Worm (Caenorhabditis elegans) whole organism, young adult: ENCODE data around the gene ceh-10.

ENCODE experiments used
- C06A6.2 ChIP-seq: fragments of 200-800 bp; sonication (Bioruptor generic); conservative IDR thresholded peaks from 2 replicates; pipeline ENCODE4 v1.3.6; 2022; ENCODE audit warnings: missing genetic modification characterization, missing compliant biosample characterization
- C17E4.6 ChIP-seq: fragments of 200-800 bp; sonication (Bioruptor generic); IDR thresholded peaks from 2 replicates; pipeline ENCODE4 v1.3.6; 2022; ENCODE audit warnings: missing genetic modification reagents, missing genetic modification characterization, missing compliant biosample characterization
- D2030.7 ChIP-seq: fragments of 200-800 bp; sonication (Bioruptor generic); IDR thresholded peaks from 2 replicates; pipeline ENCODE4 v1.3.6; 2022; ENCODE audit warnings: missing genetic modification reagents, missing genetic modification characterization, missing compliant biosample characterization
- F23B12.7 ChIP-seq: sonication (generic microtip); optimal IDR thresholded peaks from 2 replicates; lab custom pipeline; 2017; ENCODE audit warnings: missing genetic modification characterization, mild to moderate bottlenecking, missing compliant biosample characterization, antibody characterized with exemption, moderate library complexity; ENCODE audit not compliant: insufficient read depth
- F33H1.4 ChIP-seq: fragments of 200-800 bp; sonication (Bioruptor generic); IDR thresholded peaks from 2 replicates; pipeline ENCODE4 v1.3.6; 2022; ENCODE audit warnings: missing genetic modification reagents, missing genetic modification characterization, missing compliant biosample characterization
- F49E8.2 ChIP-seq: sonication (generic microtip); optimal IDR thresholded peaks from 3 replicates; lab custom pipeline; 2017; ENCODE audit warnings: missing genetic modification characterization, mild to moderate bottlenecking, missing compliant biosample characterization, antibody characterized with exemption, moderate library complexity; ENCODE audit not compliant: insufficient read depth
- F55B11.4 ChIP-seq: sonication (generic microtip); optimal IDR thresholded peaks from 2 replicates; lab custom pipeline; 2016; ENCODE audit warnings: missing compliant biosample characterization, missing genetic modification characterization, borderline replicate concordance; ENCODE audit not compliant: insufficient read depth
- T07F8.4 ChIP-seq: sonication (generic microtip); optimal IDR thresholded peaks from 2 replicates; lab custom pipeline; 2016; ENCODE audit warnings: mild to moderate bottlenecking, missing genetic modification characterization, moderate library complexity, missing compliant biosample characterization
- Y56A3A.18 ChIP-seq: fragments of 200-800 bp; sonication (Bioruptor generic); IDR thresholded peaks from 2 replicates; pipeline ENCODE4 v1.3.6; 2022; ENCODE audit warnings: missing genetic modification reagents, missing genetic modification characterization, missing compliant biosample characterization
- Y67H2A.10 ChIP-seq: fragments of 200-800 bp; sonication (Bioruptor generic); conservative IDR thresholded peaks from 2 replicates; pipeline ENCODE4 v1.3.6; 2022; ENCODE audit warnings: missing genetic modification reagents, missing genetic modification characterization, missing compliant biosample characterization
- akir-1 ChIP-seq: fragments of 200-800 bp; sonication (Bioruptor generic); optimal IDR thresholded peaks from 2 replicates; lab custom pipeline; 2018; ENCODE audit warnings: mild to moderate bottlenecking, missing genetic modification characterization, moderate library complexity, missing compliant biosample characterization
- ama-1 ChIP-seq, 3 experiments: fragments of 150-350 bp in 1 of 3; sonication (generic microtip) in 2 of 3; optimal IDR thresholded peaks; 2 replicates each; lab custom pipeline; 2014 to 2018; ENCODE audit warnings: missing biosample characterization in 2 of 3, missing genetic modification characterization in 2 of 3, missing genetic modification reagents in 2 of 3
- aptf-3 ChIP-seq: fragments of 200-800 bp; sonication (Bioruptor generic); IDR thresholded peaks from 2 replicates; pipeline ENCODE4 v1.3.6; 2022; ENCODE audit warnings: missing genetic modification characterization, missing compliant biosample characterization
- atf-7 ChIP-seq: sonication (generic microtip); optimal IDR thresholded peaks from 2 replicates; lab custom pipeline; 2017; ENCODE audit warnings: mild to moderate bottlenecking, missing genetic modification characterization, missing compliant biosample characterization
- athp-1 ChIP-seq: sonication (generic microtip); optimal IDR thresholded peaks from 2 replicates; lab custom pipeline; 2017; ENCODE audit warnings: mild to moderate bottlenecking, missing genetic modification characterization, missing compliant biosample characterization
- attf-3 ChIP-seq: fragments of 200-800 bp; sonication (Bioruptor generic); conservative IDR thresholded peaks from 2 replicates; pipeline ENCODE4 v1.3.6; 2022; ENCODE audit warnings: missing genetic modification reagents, missing genetic modification characterization, missing compliant biosample characterization
- ceh-100 ChIP-seq: fragments of 200-800 bp; sonication (Bioruptor generic); IDR thresholded peaks from 2 replicates; pipeline ENCODE4 v1.3.6; 2022; ENCODE audit warnings: missing genetic modification reagents, missing genetic modification characterization, missing compliant biosample characterization
- ceh-40 ChIP-seq: fragments of 200-800 bp; sonication (Bioruptor generic); IDR thresholded peaks from 2 replicates; pipeline ENCODE4 v1.3.6; 2022; ENCODE audit warnings: missing genetic modification characterization, missing compliant biosample characterization
- ceh-79 ChIP-seq: sonication (generic microtip); optimal IDR thresholded peaks from 2 replicates; lab custom pipeline; 2017; ENCODE audit warnings: mild to moderate bottlenecking, missing genetic modification characterization, missing compliant biosample characterization
- chd-7 ChIP-seq: sonication (generic microtip); optimal IDR thresholded peaks from 2 replicates; lab custom pipeline; 2016; ENCODE audit warnings: mild to moderate bottlenecking, missing genetic modification characterization, moderate library complexity, missing compliant biosample characterization
- die-1 ChIP-seq: sonication (generic microtip); optimal IDR thresholded peaks from 2 replicates; lab custom pipeline; 2016; ENCODE audit warnings: missing genotype, mild to moderate bottlenecking, missing genetic modification characterization, missing compliant biosample characterization
- dox-1 ChIP-seq: fragments of 200-800 bp; sonication (Bioruptor generic); IDR thresholded peaks from 2 replicates; pipeline ENCODE4 v1.3.6; 2022; ENCODE audit warnings: missing genetic modification reagents, missing genetic modification characterization, missing compliant biosample characterization
- efl-1 ChIP-seq: fragments of 150-350 bp; optimal IDR thresholded peaks from 2 replicates; lab custom pipeline; 2014; ENCODE audit warnings: missing biosample characterization, missing genetic modification reagents, missing genetic modification characterization
- hlh-26 ChIP-seq: fragments of 200-800 bp; sonication (Bioruptor generic); conservative IDR thresholded peaks from 2 replicates; pipeline ENCODE4 v1.3.6; 2022; ENCODE audit warnings: missing genetic modification reagents, missing genetic modification characterization, missing compliant biosample characterization
- hmg-20 ChIP-seq: fragments of 200-800 bp; sonication (Bioruptor generic); IDR thresholded peaks from 2 replicates; pipeline ENCODE4 v1.3.6; 2022; ENCODE audit warnings: missing genetic modification reagents, missing genetic modification characterization, missing compliant biosample characterization
- lin-26 ChIP-seq: fragments of 200-800 bp; sonication (Bioruptor generic); IDR thresholded peaks from 2 replicates; pipeline ENCODE4 v1.3.6; 2022; ENCODE audit warnings: missing genetic modification reagents, missing genetic modification characterization, missing compliant biosample characterization
- lin-35 ChIP-seq, 3 experiments: fragments of 150-350 bp in 2 of 3; sonication (generic microtip) in 1 of 3; optimal IDR thresholded peaks; 2 replicates each; lab custom pipeline; 2014 to 2018; ENCODE audit warnings: missing biosample characterization in 3 of 3, missing genetic modification characterization in 3 of 3, missing genetic modification reagents in 3 of 3
- lin-40 ChIP-seq: sonication (generic microtip); optimal IDR thresholded peaks from 2 replicates; lab custom pipeline; 2016; ENCODE audit warnings: missing genetic modification characterization, mild to moderate bottlenecking, missing compliant biosample characterization, missing genotype, missing genetic modification reagents
- madf-6 ChIP-seq: fragments of 200-800 bp; sonication (Bioruptor generic); IDR thresholded peaks from 2 replicates; pipeline ENCODE4 v1.3.6; 2022; ENCODE audit warnings: missing genetic modification reagents, missing genetic modification characterization, missing compliant biosample characterization
- madf-8 ChIP-seq: fragments of 200-800 bp; sonication (Bioruptor generic); conservative IDR thresholded peaks from 2 replicates; pipeline ENCODE4 v1.3.6; 2022; ENCODE audit warnings: missing genetic modification reagents, missing genetic modification characterization, missing compliant biosample characterization
- mxl-1 ChIP-seq: sonication (generic microtip); optimal IDR thresholded peaks from 2 replicates; lab custom pipeline; 2016; ENCODE audit warnings: missing genetic modification characterization, missing compliant biosample characterization
- nfyb-1 ChIP-seq: fragments of 200-800 bp; sonication (Bioruptor generic); IDR thresholded peaks from 2 replicates; pipeline ENCODE4 v1.3.6; 2022; ENCODE audit warnings: missing genetic modification reagents, missing genetic modification characterization, missing compliant biosample characterization
- nhr-80 ChIP-seq: sonication (generic microtip); optimal IDR thresholded peaks from 2 replicates; lab custom pipeline; 2016; ENCODE audit warnings: missing genetic modification characterization, missing compliant biosample characterization
- rcor-1 ChIP-seq: fragments of 200-800 bp; sonication (Bioruptor generic); IDR thresholded peaks from 2 replicates; pipeline ENCODE4 v1.3.6; 2022; ENCODE audit warnings: missing genetic modification reagents, missing genetic modification characterization, missing compliant biosample characterization
- rpc-1 ChIP-seq, 2 experiments: fragments of 150-350 bp in 1 of 2; sonication (generic microtip) in 1 of 2; optimal IDR thresholded peaks; 2 replicates each; lab custom pipeline; 2014 to 2018; ENCODE audit warnings: missing biosample characterization in 1 of 2, missing genetic modification characterization in 1 of 2, missing genetic modification reagents in 1 of 2, missing genotype in 1 of 2
- snpc-1.1 ChIP-seq: sonication (generic microtip); optimal IDR thresholded peaks from 2 replicates; lab custom pipeline; 2017; ENCODE audit warnings: missing genetic modification characterization, mild to moderate bottlenecking, missing compliant biosample characterization, antibody characterized with exemption, moderate library complexity, missing genotype, missing genetic modification reagents; ENCODE audit not compliant: insufficient read depth
- snpc-3.4 ChIP-seq: sonication (generic microtip); optimal IDR thresholded peaks from 2 replicates; lab custom pipeline; 2017; ENCODE audit warnings: missing genetic modification characterization, mild to moderate bottlenecking, missing compliant biosample characterization, antibody characterized with exemption, moderate library complexity, missing genotype, missing genetic modification reagents
- snpc-4 ChIP-seq, 5 experiments: fragments of 150-350 bp in 1 of 5; sonication (generic microtip) in 4 of 5; optimal IDR thresholded peaks; 2 replicates each; lab custom pipeline; 2014 to 2018; ENCODE audit warnings: missing genetic modification characterization in 5 of 5, missing biosample characterization in 3 of 5, antibody characterized with exemption in 2 of 5, mild to moderate bottlenecking in 2 of 5, missing compliant biosample characterization in 2 of 5, missing genotype in 2 of 5, moderate library complexity in 2 of 5, missing genetic modification reagents in 1 of 5
- tbp1 ChIP-seq: fragments of 200-800 bp; sonication (Bioruptor generic); optimal IDR thresholded peaks from 2 replicates; lab custom pipeline; 2018; ENCODE audit warnings: mild to moderate bottlenecking, missing genetic modification characterization, missing compliant biosample characterization
- tbx-9 ChIP-seq: sonication (generic microtip); optimal IDR thresholded peaks from 2 replicates; lab custom pipeline; 2016; ENCODE audit warnings: borderline replicate concordance, missing genetic modification characterization, inconsistent platforms, missing compliant biosample characterization
- xnd-1 ChIP-seq: sonication (generic microtip); optimal IDR thresholded peaks from 2 replicates; lab custom pipeline; 2016; ENCODE audit warnings: missing genotype, missing genetic modification reagents, missing genetic modification characterization, missing compliant biosample characterization
- ztf-18 ChIP-seq: sonication (generic microtip); optimal IDR thresholded peaks from 2 replicates; lab custom pipeline; 2016; ENCODE audit warnings: missing genotype, mild to moderate bottlenecking, missing genetic modification characterization, missing compliant biosample characterization
- ztf-22 ChIP-seq: fragments of 200-800 bp; sonication (Bioruptor generic); optimal IDR thresholded peaks from 2 replicates; lab custom pipeline; 2018; ENCODE audit warnings: mild to moderate bottlenecking, missing genetic modification characterization, moderate library complexity, missing compliant biosample characterization
- ztf-25 ChIP-seq: fragments of 200-800 bp; sonication (Bioruptor generic); IDR thresholded peaks from 2 replicates; pipeline ENCODE4 v1.3.6; 2022; ENCODE audit warnings: missing genetic modification reagents, missing genetic modification characterization, missing compliant biosample characterization
- ztf-28 ChIP-seq: fragments of 200-800 bp; sonication (Bioruptor generic); IDR thresholded peaks from 2 replicates; pipeline ENCODE4 v1.3.6; 2022; ENCODE audit warnings: missing genetic modification reagents, missing genetic modification characterization, missing compliant biosample characterization
- ztf-6 ChIP-seq: fragments of 200-800 bp; sonication (Bioruptor generic); IDR thresholded peaks from 2 replicates; pipeline ENCODE4 v1.3.6; 2022; ENCODE audit warnings: missing genetic modification reagents, missing genetic modification characterization, missing compliant biosample characterization

ceh-10 gene

ce11 chrIII:5761886-5762285, 37.0 kb upstream of the ceh-10 start (continued):
- TF ChIP-seq T07F8.4 (tag; lab: Kevin White, UChicago) (peak; percentile 51), hmg-20 (GFP tag; lab: Robert Waterston, UW) (no peak), tbx-9 (no peak), C06A6.2 (GFP tag; lab: Robert Waterston, UW) (no peak; the same call in 1 of the 2 replicates), ceh-100 (GFP tag; lab: Robert Waterston, UW) (no peak), atf-7 (tag; lab: Kevin White, UChicago) (peak; percentile 29), ztf-28 (no peak), Y67H2A.10 (no peak), nhr-80 (peak; percentile 17), tbp1 (GFP tag; lab: Kevin White, UChicago) (peak; percentile 90), xnd-1 (tag; lab: Kevin White, UChicago) (no peak), madf-8 (GFP tag; lab: Robert Waterston, UW) (no peak), lin-35 (GFP tag; optimal IDR thresholded peaks at IDR 0.05; lab: Kevin White, UChicago) (no peak), lin-40 (tag; lab: Kevin White, UChicago) (no peak), die-1 (tag; lab: Kevin White, UChicago) (peak; percentile 58), nfyb-1 (GFP tag; lab: Robert Waterston, UW) (peak; percentile 68), rcor-1 (GFP tag; lab: Robert Waterston, UW) (0 out of 2 replicates have a peak, but pooled peaks have one; percentile 19), F49E8.2 (tag; lab: Kevin White, UChicago) (peak; percentile 65), ceh-40 (0 out of 2 replicates have a peak, but pooled peaks have one; percentile 50), C17E4.6 (GFP tag; lab: Robert Waterston, UW) (no peak), hlh-26 (GFP tag; lab: Robert Waterston, UW) (no peak), dox-1 (GFP tag; lab: Robert Waterston, UW) (peak; percentile 55), snpc-3.4 (peak; percentile 64), ztf-22 (no peak), F23B12.7 (tag; lab: Kevin White, UChicago) (peak; percentile 80), ceh-79 (no peak), lin-26 (GFP tag; lab: Robert Waterston, UW) (peak; percentile 92), madf-6 (GFP tag; lab: Robert Waterston, UW) (peak; percentile 61), snpc-1.1 (tag; lab: Kevin White, UChicago) (peak; percentile 7), athp-1 (tag; lab: Kevin White, UChicago) (peak; percentile 39), Y56A3A.18 (GFP tag; lab: Robert Waterston, UW) (0 out of 2 replicates have a peak, but pooled peaks have one; percentile 44), ztf-18 (tag; lab: Kevin White, UChicago) (peak; percentile 70), aptf-3 (GFP tag; lab: Robert Waterston, UW) (0 out of 2 replicates have a peak, but pooled peaks have one; percentile 14), rpc-1 (optimal IDR thresholded peaks at IDR 0.05; lab: Kevin White, UChicago) (peak; percentile 77), rpc-1 (tag; optimal IDR thresholded peaks at IDR 0.05; lab: Kevin White, UChicago) (peak; percentile 87), efl-1 (GFP tag; lab: Kevin White, UChicago) (no peak), snpc-4 (GFP tag; optimal IDR thresholded peaks at IDR 0.05; lab: Kevin White, UChicago) (peak; percentile 44), snpc-4 (tag; optimal IDR thresholded peaks at IDR 0.05; lab: Kevin White, UChicago) (peak in 3 of 4 experiments; percentile 43 to 54 (median 52)), mxl-1 (tag; lab: Kevin White, UChicago) (no peak), ztf-6 (GFP tag; lab: Robert Waterston, UW) (no peak), F55B11.4 (tag; lab: Kevin White, UChicago) (no peak), F33H1.4 (peak; percentile 42), D2030.7 (peak; percentile 71; the same call in 1 of the 2 replicates), attf-3 (0 out of 2 replicates have a peak, but pooled peaks have one; percentile 24), ama-1 (optimal IDR thresholded peaks at IDR 0.05; lab: Kevin White, UChicago) (no peak), ama-1 (GFP tag; optimal IDR thresholded peaks at IDR 0.05; lab: Kevin White, UChicago) (peak in 1 of 2 experiments; percentile 48), akir-1 (GFP tag; lab: Kevin White, UChicago) (no peak), chd-7 (tag; lab: Kevin White, UChicago) (peak; percentile 71), ztf-25 (peak; percentile 85; the same call in 1 of the 2 replicates)
